Worm (Caenorhabditis elegans) whole organism, L4 larva: Measurements from ENCODE around the gene F19G12.9.
A peak's percentile ranks its signal among the peaks of the same experiment; 100 is the strongest.

ENCODE experiments used
- F37D6.2 ChIP-seq: sonication (generic microtip); optimal IDR thresholded peaks from 2 replicates; lab custom pipeline; 2016; ENCODE audit warnings: mild to moderate bottlenecking, missing genetic modification characterization, missing compliant biosample characterization
- F44E2.7 ChIP-seq: fragments of 200-800 bp; sonication (Bioruptor generic); IDR thresholded peaks from 2 replicates; pipeline ENCODE4 v2.1.2; 2022; ENCODE audit warnings: missing genetic modification characterization, missing compliant biosample characterization
- Y48G9A.11 ChIP-seq: fragments of 200-800 bp; sonication (Bioruptor generic); IDR thresholded peaks from 2 replicates; pipeline ENCODE4 v1.3.6; 2022; ENCODE audit warnings: missing genetic modification reagents, missing genetic modification characterization, missing compliant biosample characterization
- Y75B8A.6 ChIP-seq: fragments of 200-800 bp; sonication (Bioruptor generic); IDR thresholded peaks from 2 replicates; pipeline ENCODE4 v1.3.6; 2022; ENCODE audit warnings: missing genetic modification reagents, missing genetic modification characterization, missing compliant biosample characterization
- ZK546.5 ChIP-seq, 2 experiments: sonication (generic microtip); optimal IDR thresholded peaks; 2 replicates each; lab custom pipeline; 2017; ENCODE audit warnings: missing biosample characterization in 2 of 2, missing genetic modification characterization in 2 of 2
- aha-1 ChIP-seq: fragments of 150-350 bp; peaks from one replicate; lab custom pipeline; 2014; ENCODE audit warnings: missing biosample characterization, missing genetic modification characterization
- ceh-28 ChIP-seq: fragments of 150-350 bp; optimal IDR thresholded peaks from 2 replicates; lab custom pipeline; 2014; ENCODE audit warnings: missing biosample characterization, missing genetic modification reagents, missing genetic modification characterization
- ces-1 ChIP-seq: fragments of 150-350 bp; sonication (generic microtip); optimal IDR thresholded peaks from 4 replicates; lab custom pipeline; 2014; ENCODE audit warnings: missing biosample characterization, missing genetic modification reagents, missing genetic modification characterization
- ctbp-1 ChIP-seq: fragments of 200-800 bp; sonication (Bioruptor generic); IDR thresholded peaks from 2 replicates; pipeline ENCODE4 v1.3.6; 2022; ENCODE audit warnings: missing genetic modification reagents, missing genetic modification characterization, missing compliant biosample characterization
- daf-16 ChIP-seq, 3 experiments: sonication (generic microtip); optimal IDR thresholded peaks; 2 replicates each; lab custom pipeline; 2016 to 2017; ENCODE audit warnings: missing genetic modification characterization in 3 of 3, missing genetic modification reagents in 3 of 3, mild to moderate bottlenecking in 2 of 3, missing compliant biosample characterization in 2 of 3, missing biosample characterization in 1 of 3, moderate library complexity in 1 of 3
- dmd-9 ChIP-seq: fragments of 200-800 bp; sonication (Bioruptor generic); IDR thresholded peaks from 2 replicates; pipeline ENCODE4 v1.3.6; 2022; ENCODE audit warnings: missing genetic modification reagents, missing genetic modification characterization, missing compliant biosample characterization
- dve-1 ChIP-seq: sonication (generic microtip); optimal IDR thresholded peaks from 2 replicates; lab custom pipeline; 2017; ENCODE audit warnings: antibody characterized with exemption, mild to moderate bottlenecking, missing genetic modification characterization, missing compliant biosample characterization; ENCODE audit not compliant: insufficient read depth
- egl-27 ChIP-seq: sonication (generic microtip); optimal IDR thresholded peaks from 3 replicates; lab custom pipeline; 2017; ENCODE audit warnings: missing biosample characterization, missing genetic modification reagents, missing genetic modification characterization
- fkh-10 ChIP-seq: fragments of 150-350 bp; optimal IDR thresholded peaks from 2 replicates; lab custom pipeline; 2014; ENCODE audit warnings: missing biosample characterization, missing genetic modification reagents, missing genetic modification characterization
- hlh-11 ChIP-seq: fragments of 200-800 bp; sonication (Bioruptor generic); optimal IDR thresholded peaks from 2 replicates; lab custom pipeline; 2018; ENCODE audit warnings: mild to moderate bottlenecking, missing genetic modification characterization, missing compliant biosample characterization
- hlh-30 ChIP-seq: sonication (generic microtip); optimal IDR thresholded peaks from 2 replicates; lab custom pipeline; 2017; ENCODE audit warnings: antibody characterized with exemption, mild to moderate bottlenecking, missing genetic modification characterization, missing compliant biosample characterization; ENCODE audit not compliant: insufficient read depth
- hmg-1.1 ChIP-seq: fragments of 200-800 bp; sonication (Bioruptor generic); IDR thresholded peaks from 2 replicates; pipeline ENCODE4 v1.3.6; 2022; ENCODE audit warnings: missing genetic modification reagents, missing genetic modification characterization, missing compliant biosample characterization
- lin-38 ChIP-seq: fragments of 200-800 bp; sonication (Bioruptor generic); IDR thresholded peaks from 2 replicates; pipeline ENCODE4 v1.3.6; 2022; ENCODE audit warnings: missing genetic modification reagents, missing genetic modification characterization, missing compliant biosample characterization
- lir-3 ChIP-seq: sonication (generic microtip); optimal IDR thresholded peaks from 2 replicates; lab custom pipeline; 2016; ENCODE audit warnings: mild to moderate bottlenecking, missing genetic modification characterization, missing compliant biosample characterization
- lsy-2 ChIP-seq, 2 experiments: fragments of 150-350 bp in 1 of 2; sonication (generic microtip) in 1 of 2; optimal IDR thresholded peaks; 2 replicates each; lab custom pipeline; 2014 to 2017; ENCODE audit warnings: missing biosample characterization in 2 of 2, missing genetic modification characterization in 2 of 2
- mdl-1 ChIP-seq, 2 experiments: fragments of 150-350 bp in 1 of 2; sonication (generic microtip) in 1 of 2; optimal IDR thresholded peaks; 2 replicates each; lab custom pipeline; 2014 to 2017; ENCODE audit warnings: missing biosample characterization in 2 of 2, missing genetic modification characterization in 2 of 2
- mep-1 ChIP-seq: fragments of 150-350 bp; sonication (generic microtip); optimal IDR thresholded peaks from 3 replicates; lab custom pipeline; 2014; ENCODE audit warnings: missing biosample characterization, missing genetic modification characterization
- mes-2 ChIP-seq: sonication (generic microtip); optimal IDR thresholded peaks from 2 replicates; lab custom pipeline; 2016; ENCODE audit warnings: missing genotype, mild to moderate bottlenecking, missing genetic modification characterization, missing compliant biosample characterization; ENCODE audit not compliant: poor library complexity, severe bottlenecking
- mxl-3 ChIP-seq: fragments of 200-800 bp; sonication (Bioruptor generic); optimal IDR thresholded peaks from 2 replicates; lab custom pipeline; 2018; ENCODE audit warnings: mild to moderate bottlenecking, missing genetic modification characterization, missing compliant biosample characterization
- nhr-102 ChIP-seq: sonication (generic microtip); optimal IDR thresholded peaks from 2 replicates; lab custom pipeline; 2016; ENCODE audit warnings: mild to moderate bottlenecking, missing genetic modification characterization, moderate library complexity, missing compliant biosample characterization
- nhr-11 ChIP-seq: fragments of 150-350 bp; optimal IDR thresholded peaks from 2 replicates; lab custom pipeline; 2014; ENCODE audit warnings: missing biosample characterization, missing genetic modification characterization
- nhr-111 ChIP-seq: fragments of 200-800 bp; sonication (Bioruptor generic); optimal IDR thresholded peaks from 2 replicates; lab custom pipeline; 2018; ENCODE audit warnings: mild to moderate bottlenecking, missing genetic modification characterization, missing compliant biosample characterization
- nhr-25 ChIP-seq: sonication (generic microtip); optimal IDR thresholded peaks from 2 replicates; lab custom pipeline; 2017; ENCODE audit warnings: missing genetic modification characterization, mild to moderate bottlenecking, missing compliant biosample characterization, antibody characterized with exemption, moderate library complexity, borderline replicate concordance; ENCODE audit not compliant: insufficient read depth
- nhr-28 ChIP-seq: fragments of 150-350 bp; optimal IDR thresholded peaks from 2 replicates; lab custom pipeline; 2014; ENCODE audit warnings: missing biosample characterization, missing genetic modification characterization
- nhr-41 ChIP-seq: fragments of 200-800 bp; sonication (Bioruptor generic); IDR thresholded peaks from 2 replicates; pipeline ENCODE4 v1.3.6; 2022; ENCODE audit warnings: missing genetic modification reagents, missing genetic modification characterization, missing compliant biosample characterization
- nhr-42 ChIP-seq: fragments of 200-800 bp; sonication (Bioruptor generic); IDR thresholded peaks from 2 replicates; pipeline ENCODE4 v1.3.6; 2022; ENCODE audit warnings: missing genetic modification characterization, missing compliant biosample characterization
- nhr-6 ChIP-seq: fragments of 150-350 bp; optimal IDR thresholded peaks from 2 replicates; lab custom pipeline; 2014; ENCODE audit warnings: missing biosample characterization, missing genetic modification characterization
- nhr-76 ChIP-seq: fragments of 150-350 bp; optimal IDR thresholded peaks from 2 replicates; lab custom pipeline; 2014; ENCODE audit warnings: missing biosample characterization, missing genetic modification characterization
- rbr-2 ChIP-seq: sonication (generic microtip); optimal IDR thresholded peaks from 2 replicates; lab custom pipeline; 2016; ENCODE audit warnings: missing genotype, missing genetic modification characterization, missing compliant biosample characterization
- saeg-2 ChIP-seq: fragments of 200-800 bp; sonication (Bioruptor generic); IDR thresholded peaks from 2 replicates; pipeline ENCODE4 v1.3.6; 2022; ENCODE audit warnings: missing genetic modification reagents, missing genetic modification characterization, missing compliant biosample characterization
- unc-62 ChIP-seq, 3 experiments: fragments of 150-350 bp in 1 of 3; sonication (generic microtip); optimal IDR thresholded peaks in 2 of 3; peaks in 1 of 3; 1 replicate in 1 of 3; 2 replicates in 2 of 3; lab custom pipeline; 2014 to 2017; ENCODE audit warnings: missing biosample characterization in 3 of 3, missing genetic modification characterization in 3 of 3, missing genetic modification reagents in 3 of 3, missing genotype in 1 of 3
- zag-1 ChIP-seq: fragments of 150-350 bp; optimal IDR thresholded peaks from 2 replicates; lab custom pipeline; 2014; ENCODE audit warnings: missing biosample characterization, missing genetic modification characterization
- ztf-11 ChIP-seq: fragments of 150-350 bp; optimal IDR thresholded peaks from 2 replicates; lab custom pipeline; 2014; ENCODE audit warnings: missing biosample characterization, missing genetic modification characterization

F19G12.9 gene

DNA sequence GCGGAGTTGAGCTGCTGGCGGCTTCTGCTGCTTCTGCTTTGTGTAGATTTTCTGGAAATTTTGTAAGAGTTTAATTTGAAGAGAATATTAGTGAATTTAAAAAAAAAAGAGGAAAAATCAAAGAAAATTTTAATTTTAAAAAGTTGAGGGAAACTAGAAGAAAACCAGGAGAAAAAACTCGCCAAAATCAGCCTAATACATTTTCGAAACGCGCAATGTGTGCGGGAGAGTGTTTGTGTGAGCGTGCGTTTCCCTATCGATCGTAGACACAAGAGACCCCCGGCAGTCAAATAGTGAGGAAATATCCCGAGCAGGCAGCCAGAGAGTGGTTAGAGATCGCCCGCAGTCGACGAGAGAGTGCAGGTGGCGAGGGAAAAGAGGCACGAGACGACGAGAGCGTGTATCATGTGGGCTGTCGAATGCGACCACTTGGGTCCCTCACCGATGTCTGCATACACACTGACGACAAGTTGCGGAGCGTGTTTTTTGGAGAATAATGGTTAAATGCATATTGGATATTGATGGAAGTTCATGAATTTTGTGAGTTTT is 27.7 kb downstream of the F19G12.9 start, which contains the start of gene zfp-3 (continued):
- TF ChIP-seq ZK546.5 (tag; optimal IDR thresholded peaks at IDR 0.05; lab: Kevin White, UChicago) = peak in 1 of 2 experiments; percentile 59
- peak; percentile 62 to 79 for TF ChIP-seq daf-16 (GFP tag; optimal IDR thresholded peaks at IDR 0.05; lab: Kevin White, UChicago)
- TF ChIP-seq daf-16 (tag; optimal IDR thresholded peaks at IDR 0.05; lab: Kevin White, UChicago) = peak; percentile 88
- peak; percentile 58 for TF ChIP-seq zag-1 (tag; lab: Kevin White, UChicago)
- TF ChIP-seq ces-1 (GFP tag; lab: Kevin White, UChicago) = peak; percentile 2
- TF ChIP-seq Y75B8A.6 (GFP tag; lab: Robert Waterston, UW) = no peak
- TF ChIP-seq fkh-10 (GFP tag; lab: Kevin White, UChicago) = peak; percentile 95
- peak; percentile 95 for TF ChIP-seq rbr-2 (tag; lab: Kevin White, UChicago)
- peak; percentile 95 for TF ChIP-seq ctbp-1 (GFP tag; lab: Robert Waterston, UW)
- no peak for TF ChIP-seq nhr-111 (GFP tag; lab: Kevin White, UChicago)
- peak; percentile 86 for TF ChIP-seq mes-2 (tag; lab: Kevin White, UChicago)
- no peak for TF ChIP-seq Y48G9A.11 (GFP tag; lab: Robert Waterston, UW)
- TF ChIP-seq ceh-28 (tag; lab: Kevin White, UChicago) = peak; percentile 72
- TF ChIP-seq dmd-9 = peak; percentile 77
- no peak for TF ChIP-seq F44E2.7 (GFP tag; lab: Robert Waterston, UW)
- TF ChIP-seq nhr-41 = peak; percentile 83
- TF ChIP-seq nhr-25 (tag; lab: Kevin White, UChicago) = peak; percentile 87
- TF ChIP-seq nhr-42 (GFP tag; lab: Robert Waterston, UW) = peak; percentile 87; the same call in 1 of the 2 replicates
- no peak for TF ChIP-seq ztf-11
- peak; percentile 86 for TF ChIP-seq nhr-102 (tag; lab: Kevin White, UChicago)
- peak; percentile 81 to 93 for TF ChIP-seq lsy-2 (tag; optimal IDR thresholded peaks at IDR 0.05; lab: Kevin White, UChicago)
- no peak for TF ChIP-seq egl-27 (tag; lab: Kevin White, UChicago)

DNA sequence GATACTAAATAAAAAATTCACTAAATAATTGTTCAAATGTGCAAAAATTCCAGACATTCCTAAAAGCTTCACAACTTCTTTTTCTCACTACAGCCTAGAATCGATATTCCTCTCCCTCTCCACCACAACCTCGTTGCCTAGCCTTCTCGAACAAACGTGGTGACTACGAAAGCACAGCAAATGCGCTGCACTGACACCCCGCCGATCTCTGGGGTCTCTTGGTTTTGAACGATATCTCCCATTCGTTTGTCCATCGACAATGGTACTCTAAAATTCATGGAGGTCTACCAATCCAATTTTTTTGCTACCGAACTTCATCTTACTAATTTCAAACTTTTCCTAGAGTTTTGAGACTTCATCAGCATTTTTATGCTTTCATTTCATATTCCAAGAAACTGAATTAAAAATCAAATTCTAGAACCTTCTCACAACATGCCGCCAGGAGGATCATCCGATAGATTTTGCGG is 31.4 kb downstream of the F19G12.9 start, which contains the start of gene W05H7.1:
W05H7.1 (plus strand) TSS at position 417 of the 467 bp plus-strand sequence.
- TF ChIP-seq fkh-10 (GFP tag; lab: Kevin White, UChicago) (peak; percentile 4), nhr-76 (tag; lab: Kevin White, UChicago) (no peak), nhr-11 (tag; lab: Kevin White, UChicago) (peak; percentile 22), mes-2 (tag; lab: Kevin White, UChicago) (peak; percentile 55), mep-1 (tag; lab: Kevin White, UChicago) (peak; percentile 62), mxl-3 (GFP tag; lab: Kevin White, UChicago) (peak; percentile 56), unc-62 (GFP tag; optimal IDR thresholded peaks at IDR 0.05 in 1 of 2; lab: Kevin White, UChicago) (peak in 1 of 2 experiments; percentile 98), unc-62 (tag; optimal IDR thresholded peaks at IDR 0.05; lab: Kevin White, UChicago) (no peak), lir-3 (tag; lab: Kevin White, UChicago) (no peak), nhr-6 (tag; lab: Kevin White, UChicago) (peak; percentile 54), daf-16 (GFP tag; optimal IDR thresholded peaks at IDR 0.05; lab: Kevin White, UChicago) (no peak), daf-16 (tag; optimal IDR thresholded peaks at IDR 0.05; lab: Kevin White, UChicago) (peak; percentile 14), hlh-30 (tag; lab: Kevin White, UChicago) (peak; percentile 57), dve-1 (peak; percentile 59), mdl-1 (tag; optimal IDR thresholded peaks at IDR 0.05; lab: Kevin White, UChicago) (peak in 1 of 2 experiments; percentile 18), saeg-2 (GFP tag; lab: Robert Waterston, UW) (no peak), nhr-28 (tag; lab: Kevin White, UChicago) (peak; percentile 41), lin-38 (GFP tag; lab: Robert Waterston, UW) (peak; percentile 38), F37D6.2 (tag; lab: Kevin White, UChicago) (no peak), hlh-11 (tag; lab: Kevin White, UChicago) (peak; percentile 9), lsy-2 (tag; optimal IDR thresholded peaks at IDR 0.05; lab: Kevin White, UChicago) (peak in 1 of 2 experiments; percentile 56), hmg-1.1 (GFP tag; lab: Robert Waterston, UW) (peak; percentile 61), aha-1 (tag; lab: Kevin White, UChicago) (peak; percentile 94)
